Worm (Caenorhabditis elegans) whole organism, L4 larva: ENCODE results near the gene F11C1.1.

Experiments used
- R02D3.7 ChIP-seq: fragments of 150-350 bp; sonication (generic microtip); optimal IDR thresholded peaks from 3 replicates; lab custom pipeline; 2014; ENCODE audit warnings: missing biosample characterization, missing genetic modification characterization
- arid-1 ChIP-seq: fragments of 200-800 bp; sonication (Bioruptor generic); conservative IDR thresholded peaks from 2 replicates; pipeline ENCODE4 v1.3.6; 2022; ENCODE audit warnings: missing genetic modification reagents, missing genetic modification characterization, missing compliant biosample characterization
- ceh-82 ChIP-seq: sonication (generic microtip); optimal IDR thresholded peaks from 2 replicates; lab custom pipeline; 2017; ENCODE audit warnings: missing biosample characterization, missing genetic modification characterization
- egl-27 ChIP-seq: sonication (generic microtip); optimal IDR thresholded peaks from 3 replicates; lab custom pipeline; 2017; ENCODE audit warnings: missing biosample characterization, missing genetic modification reagents, missing genetic modification characterization
- fkh-10 ChIP-seq: fragments of 150-350 bp; optimal IDR thresholded peaks from 2 replicates; lab custom pipeline; 2014; ENCODE audit warnings: missing biosample characterization, missing genetic modification reagents, missing genetic modification characterization
- fos-1 ChIP-seq: fragments of 150-350 bp; optimal IDR thresholded peaks from 2 replicates; lab custom pipeline; 2014; ENCODE audit warnings: missing biosample characterization, missing genetic modification characterization
- hmg-1.1 ChIP-seq: fragments of 200-800 bp; sonication (Bioruptor generic); IDR thresholded peaks from 2 replicates; pipeline ENCODE4 v1.3.6; 2022; ENCODE audit warnings: missing genetic modification reagents, missing genetic modification characterization, missing compliant biosample characterization
- madf-9 ChIP-seq: fragments of 200-800 bp; sonication (Bioruptor generic); conservative IDR thresholded peaks from 2 replicates; pipeline ENCODE4 v1.3.6; 2022; ENCODE audit warnings: missing genetic modification reagents, missing genetic modification characterization, missing compliant biosample characterization
- nhr-237 ChIP-seq: sonication (generic microtip); optimal IDR thresholded peaks from 2 replicates; lab custom pipeline; 2017; ENCODE audit warnings: missing biosample characterization, missing genetic modification characterization
- nhr-77 ChIP-seq: fragments of 150-350 bp; optimal IDR thresholded peaks from 2 replicates; lab custom pipeline; 2014; ENCODE audit warnings: missing biosample characterization, missing genetic modification characterization
- snpc-4 ChIP-seq: fragments of 150-350 bp; optimal IDR thresholded peaks from 2 replicates; lab custom pipeline; 2014; ENCODE audit warnings: missing biosample characterization, missing genetic modification characterization
- spr-3 ChIP-seq: fragments of 200-800 bp; sonication (Bioruptor generic); optimal IDR thresholded peaks from 2 replicates; lab custom pipeline; 2018; ENCODE audit warnings: mild to moderate bottlenecking, missing genetic modification characterization, missing compliant biosample characterization
- vab-7 ChIP-seq: fragments of 200-800 bp; sonication (Bioruptor generic); IDR thresholded peaks from 2 replicates; pipeline ENCODE4 v1.3.6; 2022; ENCODE audit warnings: missing genetic modification reagents, missing genetic modification characterization, missing compliant biosample characterization

DNA sequence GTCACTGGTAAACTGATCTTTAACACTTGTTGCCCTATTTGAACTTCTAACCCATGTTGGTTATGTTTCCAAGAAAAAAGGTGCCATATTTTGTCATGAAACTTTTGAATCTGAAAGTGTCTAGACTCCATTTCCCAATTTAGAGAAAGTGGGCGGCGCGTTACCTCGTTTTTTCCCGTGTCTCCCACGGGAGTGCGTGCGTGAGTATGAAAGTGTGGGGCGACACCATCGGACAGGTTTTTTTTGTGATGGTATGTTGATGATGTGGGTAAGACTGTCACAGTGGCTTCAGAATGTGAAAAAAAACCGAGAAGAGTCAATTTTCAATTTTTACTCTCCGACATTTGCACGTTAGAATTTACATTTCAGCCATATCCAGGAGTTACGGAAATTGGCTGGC is 15.4 kb upstream of the F11C1.1 start:
- TF ChIP-seq madf-9 (GFP tag; lab: Robert Waterston, UW): no peak
- TF ChIP-seq vab-7 (GFP tag; lab: Robert Waterston, UW): no peak
- TF ChIP-seq egl-27: no peak
- no peak for TF ChIP-seq R02D3.7
- no peak for TF ChIP-seq fkh-10
- no peak for TF ChIP-seq fos-1 (tag; lab: Kevin White, UChicago)
- no peak for TF ChIP-seq nhr-237 (tag; lab: Kevin White, UChicago)
- no peak for TF ChIP-seq snpc-4 (tag; lab: Kevin White, UChicago)
- TF ChIP-seq spr-3 (GFP tag; lab: Kevin White, UChicago): no peak
- no peak for TF ChIP-seq arid-1
- TF ChIP-seq hmg-1.1 (GFP tag; lab: Robert Waterston, UW): no peak
- no peak for TF ChIP-seq ceh-82 (tag; lab: Kevin White, UChicago)
- TF ChIP-seq nhr-77: no peak
